Worm (Caenorhabditis elegans) whole organism, L2 larva: ENCODE data around the gene sra-36.

Experiments
- C34F6.9 ChIP-seq: fragments of 150-350 bp; optimal IDR thresholded peaks from 2 replicates; lab custom pipeline; 2014; ENCODE audit warnings: missing biosample characterization, missing genetic modification characterization
- F13H6.1 ChIP-seq: sonication (generic microtip); optimal IDR thresholded peaks from 2 replicates; lab custom pipeline; 2016; ENCODE audit warnings: missing genetic modification characterization, missing compliant biosample characterization
- R02D3.7 ChIP-seq: fragments of 150-350 bp; optimal IDR thresholded peaks from 2 replicates; lab custom pipeline; 2014; ENCODE audit warnings: missing biosample characterization, missing genetic modification characterization
- Y55F3AM.14 ChIP-seq: fragments of 200-800 bp; sonication (Bioruptor generic); optimal IDR thresholded peaks from 2 replicates; lab custom pipeline; 2018; ENCODE audit warnings: mild to moderate bottlenecking, missing genetic modification characterization, missing compliant biosample characterization
- ZK546.5 ChIP-seq: sonication (generic microtip); optimal IDR thresholded peaks from 2 replicates; lab custom pipeline; 2017; ENCODE audit warnings: missing biosample characterization, missing genetic modification characterization
- aly-2 ChIP-seq: fragments of 150-350 bp; optimal IDR thresholded peaks from 2 replicates; lab custom pipeline; 2014; ENCODE audit warnings: missing biosample characterization, missing genetic modification characterization
- ama-1 ChIP-seq: fragments of 150-350 bp; optimal IDR thresholded peaks from 2 replicates; lab custom pipeline; 2018; ENCODE audit warnings: inconsistent platforms
- blmp-1 ChIP-seq: sonication (generic microtip); optimal IDR thresholded peaks from 2 replicates; lab custom pipeline; 2017; ENCODE audit warnings: missing genetic modification characterization, mild to moderate bottlenecking, missing compliant biosample characterization, antibody characterized with exemption, moderate library complexity; ENCODE audit not compliant: insufficient read depth
- ceh-82 ChIP-seq: fragments of 150-350 bp; optimal IDR thresholded peaks from 2 replicates; lab custom pipeline; 2014; ENCODE audit warnings: missing biosample characterization, missing genetic modification characterization
- crh-2 ChIP-seq: sonication (generic microtip); optimal IDR thresholded peaks from 2 replicates; lab custom pipeline; 2017; ENCODE audit warnings: missing biosample characterization, missing genetic modification characterization
- dmd-4 ChIP-seq: sonication (generic microtip); optimal IDR thresholded peaks from 2 replicates; lab custom pipeline; 2017; ENCODE audit warnings: missing biosample characterization, missing genetic modification characterization
- elt-3 ChIP-seq: sonication (generic microtip); optimal IDR thresholded peaks from 2 replicates; lab custom pipeline; 2017; ENCODE audit warnings: missing biosample characterization, missing genetic modification characterization
- fos-1 ChIP-seq: fragments of 150-350 bp; optimal IDR thresholded peaks from 2 replicates; lab custom pipeline; 2014; ENCODE audit warnings: missing biosample characterization, missing genetic modification characterization
- gmeb-1 ChIP-seq: fragments of 150-350 bp; optimal IDR thresholded peaks from 2 replicates; lab custom pipeline; 2014; ENCODE audit warnings: missing biosample characterization, missing genetic modification characterization
- lin-11 ChIP-seq: fragments of 150-350 bp; sonication (generic microtip); optimal IDR thresholded peaks from 2 replicates; lab custom pipeline; 2014; ENCODE audit warnings: missing biosample characterization, missing genetic modification characterization, inconsistent platforms, mixed read lengths
- lin-39 ChIP-seq: fragments of 150-350 bp; optimal IDR thresholded peaks from 2 replicates; lab custom pipeline; 2014; ENCODE audit warnings: missing biosample characterization, missing genetic modification reagents, missing genetic modification characterization
- lsy-2 ChIP-seq, 2 experiments: fragments of 150-350 bp in 1 of 2; sonication (generic microtip) in 1 of 2; optimal IDR thresholded peaks; 2 replicates each; lab custom pipeline; 2014 to 2017; ENCODE audit warnings: missing biosample characterization in 2 of 2, missing genetic modification characterization in 2 of 2
- mab-5 ChIP-seq: fragments of 150-350 bp; optimal IDR thresholded peaks from 2 replicates; lab custom pipeline; 2014; ENCODE audit warnings: missing biosample characterization, missing genetic modification characterization
- mbf-1 ChIP-seq: sonication (generic microtip); optimal IDR thresholded peaks from 2 replicates; lab custom pipeline; 2017; ENCODE audit warnings: missing biosample characterization, missing genetic modification characterization
- nhr-11 ChIP-seq: fragments of 150-350 bp; optimal IDR thresholded peaks from 2 replicates; lab custom pipeline; 2014; ENCODE audit warnings: missing biosample characterization, missing genetic modification characterization
- nhr-12 ChIP-seq: fragments of 150-350 bp; optimal IDR thresholded peaks from 2 replicates; lab custom pipeline; 2014; ENCODE audit warnings: missing biosample characterization, missing genetic modification characterization
- nhr-129 ChIP-seq: fragments of 150-350 bp; optimal IDR thresholded peaks from 2 replicates; lab custom pipeline; 2014; ENCODE audit warnings: missing biosample characterization, missing genetic modification characterization
- nhr-21 ChIP-seq: fragments of 150-350 bp; optimal IDR thresholded peaks from 2 replicates; lab custom pipeline; 2014; ENCODE audit warnings: missing biosample characterization, missing genetic modification characterization
- nhr-23 ChIP-seq: fragments of 150-350 bp; optimal IDR thresholded peaks from 2 replicates; lab custom pipeline; 2014; ENCODE audit warnings: missing biosample characterization, missing genetic modification reagents, missing genetic modification characterization
- nhr-237 ChIP-seq: fragments of 150-350 bp; optimal IDR thresholded peaks from 2 replicates; lab custom pipeline; 2014; ENCODE audit warnings: missing biosample characterization, missing genetic modification characterization
- nhr-25 ChIP-seq: fragments of 150-350 bp; sonication (generic microtip); optimal IDR thresholded peaks from 3 replicates; lab custom pipeline; 2014; ENCODE audit warnings: missing biosample characterization, missing genetic modification characterization
- nhr-6 ChIP-seq: fragments of 150-350 bp; optimal IDR thresholded peaks from 2 replicates; lab custom pipeline; 2014; ENCODE audit warnings: missing biosample characterization, missing genetic modification characterization
- nhr-77 ChIP-seq: fragments of 150-350 bp; optimal IDR thresholded peaks from 2 replicates; lab custom pipeline; 2014; ENCODE audit warnings: missing biosample characterization, missing genetic modification characterization
- peb-1 ChIP-seq: fragments of 150-350 bp; optimal IDR thresholded peaks from 2 replicates; lab custom pipeline; 2014; ENCODE audit warnings: missing biosample characterization, missing genetic modification characterization
- sem-4 ChIP-seq: fragments of 150-350 bp; optimal IDR thresholded peaks from 2 replicates; lab custom pipeline; 2014; ENCODE audit warnings: missing biosample characterization, missing genetic modification reagents, missing genetic modification characterization
- skn-1 ChIP-seq: sonication (generic microtip); optimal IDR thresholded peaks from 2 replicates; lab custom pipeline; 2017; ENCODE audit warnings: missing biosample characterization, missing genetic modification characterization
- snpc-4 ChIP-seq: fragments of 150-350 bp; optimal IDR thresholded peaks from 2 replicates; lab custom pipeline; 2014; ENCODE audit warnings: missing biosample characterization, missing genetic modification characterization
- zag-1 ChIP-seq: fragments of 150-350 bp; optimal IDR thresholded peaks from 2 replicates; lab custom pipeline; 2014; ENCODE audit warnings: missing biosample characterization, missing genetic modification characterization
- ztf-1 ChIP-seq: fragments of 200-800 bp; sonication (Bioruptor generic); conservative IDR thresholded peaks from 2 replicates; pipeline ENCODE4 v1.3.6; 2022; ENCODE audit warnings: missing genetic modification characterization, missing compliant biosample characterization
- ztf-11 ChIP-seq: sonication (generic microtip); optimal IDR thresholded peaks from 2 replicates; lab custom pipeline; 2017; ENCODE audit warnings: missing biosample characterization, missing genetic modification characterization

sra-36 gene

DNA sequence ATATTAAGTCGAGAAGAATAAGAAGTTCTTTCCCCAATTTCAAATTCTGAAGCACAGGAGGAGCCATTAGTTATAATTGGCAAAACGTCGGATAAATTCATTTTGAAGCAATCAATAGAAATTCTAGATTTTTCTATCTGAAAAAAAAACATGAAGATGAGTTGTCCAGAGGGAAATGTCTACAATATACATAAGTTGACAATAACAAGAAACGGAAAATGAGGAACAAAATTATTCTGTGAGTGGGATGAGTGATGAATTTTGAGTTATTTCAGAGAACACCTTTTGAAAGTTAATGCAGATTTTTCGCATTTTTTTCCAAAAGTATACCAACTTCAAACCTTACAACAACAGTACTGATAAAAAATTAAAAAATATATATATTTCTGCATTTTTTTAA is at the start of gene sra-36:
Gene sra-36 (minus strand): TSS at position 101 of the 400 bp plus-strand sequence.
- no peak for TF ChIP-seq peb-1
- TF ChIP-seq mbf-1 (tag; lab: Kevin White, UChicago), result no peak
- no peak for TF ChIP-seq ceh-82
- no peak for TF ChIP-seq nhr-25 (tag; lab: Kevin White, UChicago)
- TF ChIP-seq ztf-11 (tag; lab: Kevin White, UChicago), result no peak
- no peak for TF ChIP-seq nhr-12
- TF ChIP-seq nhr-11 (tag; lab: Kevin White, UChicago), result no peak
- no peak for TF ChIP-seq sem-4 (tag; lab: Kevin White, UChicago)
- TF ChIP-seq crh-2 (tag; lab: Kevin White, UChicago), result no peak
- no peak for TF ChIP-seq mab-5

DNA sequence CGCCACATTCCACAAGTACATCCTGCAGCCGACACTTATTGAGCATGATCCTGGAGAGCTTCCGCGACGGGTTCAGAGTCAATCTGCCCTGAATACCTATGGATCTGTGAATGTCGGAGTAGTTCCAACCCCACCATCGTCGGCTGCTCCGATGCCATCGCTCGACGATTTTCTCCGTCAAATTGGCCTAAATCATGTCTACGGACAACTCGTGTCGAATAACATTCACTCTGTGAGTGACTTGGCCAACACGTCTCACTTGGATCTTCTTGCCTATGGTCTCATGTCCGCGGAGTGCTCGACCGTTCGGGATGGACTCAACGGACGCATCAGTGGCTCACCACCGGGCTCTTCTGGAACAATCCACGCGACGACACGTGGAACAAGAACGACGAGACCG is 49.6 kb upstream of the sra-36 start:
- no peak for TF ChIP-seq lin-11 (tag; lab: Kevin White, UChicago)
- no peak for TF ChIP-seq sem-4 (tag; lab: Kevin White, UChicago)
- TF ChIP-seq ZK546.5 (tag; lab: Kevin White, UChicago), result no peak
- TF ChIP-seq nhr-77 (tag; lab: Kevin White, UChicago), result no peak
- no peak for TF ChIP-seq blmp-1 (tag; lab: Kevin White, UChicago)
- no peak for TF ChIP-seq peb-1
- TF ChIP-seq C34F6.9 (tag; lab: Kevin White, UChicago), result no peak
- TF ChIP-seq nhr-129, result no peak
- no peak for TF ChIP-seq lin-39 (tag; lab: Kevin White, UChicago)
- no peak for TF ChIP-seq skn-1 (tag; lab: Kevin White, UChicago)
- TF ChIP-seq F13H6.1 (tag; lab: Kevin White, UChicago), result no peak
- TF ChIP-seq zag-1 (tag; lab: Kevin White, UChicago), result no peak
- TF ChIP-seq nhr-23 (tag; lab: Kevin White, UChicago), result no peak
- no peak for TF ChIP-seq aly-2
- no peak for TF ChIP-seq ztf-11 (tag; lab: Kevin White, UChicago)
- TF ChIP-seq Y55F3AM.14 (GFP tag; lab: Kevin White, UChicago), result no peak
- no peak for TF ChIP-seq nhr-12
- TF ChIP-seq mbf-1 (tag; lab: Kevin White, UChicago), result no peak
- no peak for TF ChIP-seq elt-3 (tag; lab: Kevin White, UChicago)

DNA sequence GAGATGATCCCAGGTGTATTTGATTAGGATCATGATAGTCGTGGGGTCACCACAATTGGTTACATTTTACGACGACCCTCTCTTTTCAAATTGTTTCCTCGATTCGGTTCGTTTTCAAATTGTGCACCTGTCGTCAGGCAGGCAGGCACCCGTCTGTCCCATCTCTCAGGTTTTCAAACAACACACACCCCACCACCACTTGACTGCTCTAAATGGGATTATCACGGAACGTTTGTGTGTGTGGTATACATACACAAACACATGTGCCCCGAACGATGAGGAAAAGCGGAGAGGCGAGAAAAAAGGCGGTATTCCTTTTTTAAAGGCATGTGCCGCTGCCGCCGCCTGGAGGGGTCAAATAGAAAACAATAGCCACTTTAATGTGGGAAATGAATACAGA is 44.8 kb upstream of the sra-36 start:
- TF ChIP-seq ceh-82 (no peak), blmp-1 (tag; lab: Kevin White, UChicago) (no peak), nhr-21 (no peak), nhr-23 (tag; lab: Kevin White, UChicago) (no peak), nhr-129 (no peak), nhr-11 (tag; lab: Kevin White, UChicago) (no peak), gmeb-1 (tag; lab: Kevin White, UChicago) (no peak), nhr-6 (tag; lab: Kevin White, UChicago) (no peak), mbf-1 (tag; lab: Kevin White, UChicago) (no peak), lsy-2 (tag; optimal IDR thresholded peaks at IDR 0.05; lab: Kevin White, UChicago) (no peak), ama-1 (lab: Kevin White, UChicago) (no peak), dmd-4 (tag; lab: Kevin White, UChicago) (no peak), R02D3.7 (tag; lab: Kevin White, UChicago) (no peak), crh-2 (tag; lab: Kevin White, UChicago) (no peak), snpc-4 (no peak), fos-1 (tag; lab: Kevin White, UChicago) (no peak), ztf-1 (GFP tag; lab: Robert Waterston, UW) (no peak), sem-4 (tag; lab: Kevin White, UChicago) (no peak), peb-1 (no peak), C34F6.9 (tag; lab: Kevin White, UChicago) (no peak)
- TF ChIP-seq, all 48 proteins: peak for 0

DNA sequence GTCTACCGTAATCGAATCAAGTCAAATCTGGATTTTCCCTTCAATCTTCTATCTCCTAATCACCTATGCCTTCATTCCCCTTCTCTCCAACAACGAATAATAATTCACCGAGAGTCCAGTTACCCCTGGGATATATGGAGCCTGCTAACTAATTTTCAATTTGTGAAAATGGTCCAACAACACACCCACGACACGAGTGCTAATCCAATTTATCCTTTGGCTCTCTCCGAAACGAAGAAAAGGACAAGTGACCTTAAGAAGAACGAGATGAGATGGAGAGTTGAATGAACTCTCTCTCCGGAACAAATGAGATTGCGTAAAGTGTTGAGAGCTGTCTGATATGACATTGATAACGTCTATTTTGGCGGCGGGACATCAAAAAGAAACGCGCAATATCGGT is 43.8 kb upstream of the sra-36 start:
- TF ChIP-seq sem-4 (tag; lab: Kevin White, UChicago), result peak; percentile 41
- no peak for TF ChIP-seq nhr-237
